Fruit fly (Drosophila melanogaster) whole organism, embryonic: Measurements from ENCODE around the gene CG15914.
A peak's percentile ranks its signal among the peaks of the same experiment; 100 is the strongest.

ENCODE experiments used
- Abd-B ChIP-seq: fragments of 200-800 bp; sonication (Bioruptor generic); optimal IDR thresholded peaks from 2 replicates; lab custom pipeline; 2018; ENCODE audit warnings: missing biosample characterization, mild to moderate bottlenecking, missing genetic modification characterization, moderate library complexity
- Adf1 ChIP-seq: fragments of 200-800 bp; sonication (Bioruptor generic); IDR thresholded peaks from 2 replicates; pipeline ENCODE4 v1.3.6; 2022; ENCODE audit warnings: missing biosample characterization, missing genetic modification characterization
- B-H1 ChIP-seq: fragments of 200-800 bp; sonication (Bioruptor generic); IDR thresholded peaks from 3 replicates; pipeline ENCODE4 v1.3.6; 2022; ENCODE audit warnings: missing biosample characterization, missing genetic modification characterization
- B-H2 ChIP-seq: fragments of 200-800 bp; sonication (Bioruptor generic); optimal IDR thresholded peaks from 2 replicates; lab custom pipeline; 2018; ENCODE audit warnings: missing biosample characterization, mild to moderate bottlenecking, missing genetic modification characterization
- CG11696 ChIP-seq: fragments of 200-800 bp; sonication (Bioruptor generic); IDR thresholded peaks from 2 replicates; pipeline ENCODE4 v1.3.6; 2022; ENCODE audit warnings: missing biosample characterization, missing genetic modification characterization
- CG12744 ChIP-seq: fragments of 200-800 bp; sonication (Bioruptor generic); optimal IDR thresholded peaks from 2 replicates; lab custom pipeline; 2016; ENCODE audit warnings: missing biosample characterization, missing genetic modification characterization
- CG13624 ChIP-seq: fragments of 200-800 bp; sonication (Bioruptor generic); optimal IDR thresholded peaks from 2 replicates; lab custom pipeline; 2016; ENCODE audit warnings: missing biosample characterization, missing genetic modification characterization
- CG13894 ChIP-seq: fragments of 200-800 bp; sonication (Bioruptor generic); optimal IDR thresholded peaks from 3 replicates; lab custom pipeline; 2018; ENCODE audit warnings: missing biosample characterization, mild to moderate bottlenecking, missing genetic modification characterization, moderate library complexity
- CG14667 ChIP-seq: fragments of 200-800 bp; sonication (Bioruptor generic); IDR thresholded peaks from 2 replicates; pipeline ENCODE4 v1.3.6; 2022; ENCODE audit warnings: missing biosample characterization, missing genetic modification characterization
- CG15269 ChIP-seq: fragments of 200-800 bp; sonication (Bioruptor generic); optimal IDR thresholded peaks from 2 replicates; lab custom pipeline; 2018; ENCODE audit warnings: missing biosample characterization, mild to moderate bottlenecking, missing genetic modification characterization, moderate library complexity
- CG15514 ChIP-seq: fragments of 200-800 bp; sonication (Bioruptor generic); optimal IDR thresholded peaks from 3 replicates; lab custom pipeline; 2017; ENCODE audit warnings: missing biosample characterization, missing genetic modification characterization, mild to moderate bottlenecking, moderate library complexity, missing genetic modification reagents
- CG17359 ChIP-seq: fragments of 200-800 bp; sonication (Bioruptor generic); optimal IDR thresholded peaks from 3 replicates; lab custom pipeline; 2018; ENCODE audit warnings: missing biosample characterization, mild to moderate bottlenecking, missing genetic modification characterization, moderate library complexity
- CG2199 ChIP-seq: fragments of 200-800 bp; sonication (Bioruptor generic); IDR thresholded peaks from 3 replicates; pipeline ENCODE4 v1.3.6; 2022; ENCODE audit warnings: missing biosample characterization, missing genetic modification characterization
- CG30403 ChIP-seq: fragments of 200-800 bp; sonication (Bioruptor generic); optimal IDR thresholded peaks from 3 replicates; lab custom pipeline; 2016; ENCODE audit warnings: missing biosample characterization, missing genetic modification characterization
- CG3065 ChIP-seq: fragments of 200-800 bp; sonication (Bioruptor generic); optimal IDR thresholded peaks from 2 replicates; lab custom pipeline; 2016; ENCODE audit warnings: missing biosample characterization, missing genetic modification characterization
- CG34224 ChIP-seq: fragments of 200-800 bp; sonication (Bioruptor generic); IDR thresholded peaks from 3 replicates; pipeline ENCODE4 v1.3.6; 2022; ENCODE audit warnings: missing biosample characterization, missing genetic modification characterization; ENCODE audit not compliant: partially characterized antibody
- CG6689 ChIP-seq: fragments of 200-800 bp; sonication (Bioruptor generic); IDR thresholded peaks from 2 replicates; pipeline ENCODE4 v1.3.6; 2022; ENCODE audit warnings: missing biosample characterization, missing genetic modification characterization
- CG6791 ChIP-seq: fragments of 200-800 bp; sonication (Bioruptor generic); IDR thresholded peaks from 3 replicates; pipeline ENCODE4 v1.3.6; 2022; ENCODE audit warnings: missing biosample characterization, missing genetic modification characterization; ENCODE audit not compliant: partially characterized antibody
- CG7745 ChIP-seq: fragments of 200-800 bp; sonication (Bioruptor generic); optimal IDR thresholded peaks from 2 replicates; lab custom pipeline; 2018; ENCODE audit warnings: missing biosample characterization, mild to moderate bottlenecking, missing genetic modification characterization, moderate library complexity
- CG7963 ChIP-seq: fragments of 200-800 bp; sonication (Bioruptor generic); IDR thresholded peaks from 3 replicates; pipeline ENCODE4 v1.3.6; 2022; ENCODE audit warnings: missing biosample characterization, missing genetic modification characterization; ENCODE audit not compliant: partially characterized antibody
- CG8944 ChIP-seq: fragments of 200-800 bp; sonication (Bioruptor generic); optimal IDR thresholded peaks from 3 replicates; lab custom pipeline; 2016; ENCODE audit warnings: missing biosample characterization, missing genetic modification characterization
- CkIIα-i1 ChIP-seq: fragments of 200-800 bp; sonication (Bioruptor generic); IDR thresholded peaks from 2 replicates; pipeline ENCODE4 v1.3.6; 2022; ENCODE audit warnings: missing biosample characterization, missing genetic modification characterization
- Doc3 ChIP-seq: fragments of 200-800 bp; sonication (Bioruptor generic); IDR thresholded peaks from 3 replicates; pipeline ENCODE4 v1.3.6; 2022; ENCODE audit warnings: missing biosample characterization, missing genetic modification characterization; ENCODE audit not compliant: partially characterized antibody
- Dref ChIP-seq: fragments of 200-800 bp; sonication (Bioruptor generic); IDR thresholded peaks from 2 replicates; pipeline ENCODE4 v1.3.6; 2022; ENCODE audit warnings: missing biosample characterization, missing genetic modification characterization
- Ets97D ChIP-seq: fragments of 200-800 bp; sonication (Bioruptor generic); optimal IDR thresholded peaks from 3 replicates; lab custom pipeline; 2016; ENCODE audit warnings: missing biosample characterization, missing genetic modification characterization
- Hr78 ChIP-seq, 2 experiments: fragments of 200-800 bp in 1 of 2; fragments of >200 bp in 1 of 2; sonication (Bioruptor generic) in 1 of 2; optimal IDR thresholded peaks; 2 replicates each; lab custom pipeline; 2017 to 2019; ENCODE audit warnings: missing biosample characterization in 2 of 2, missing genetic modification characterization in 2 of 2, mild to moderate bottlenecking in 1 of 2, moderate library complexity in 1 of 2
- NC2β ChIP-seq: fragments of 200-800 bp; sonication (Bioruptor generic); optimal IDR thresholded peaks from 2 replicates; lab custom pipeline; 2016; ENCODE audit warnings: missing biosample characterization, missing genetic modification characterization
- Neu2 ChIP-seq: fragments of 200-800 bp; sonication (Bioruptor generic); optimal IDR thresholded peaks from 3 replicates; lab custom pipeline; 2016; ENCODE audit warnings: missing biosample characterization, missing genetic modification characterization, borderline replicate concordance
- Sin3A ChIP-seq: fragments of >200 bp; optimal IDR thresholded peaks from 2 replicates; lab custom pipeline; 2018
- Ssrp ChIP-seq: fragments of 200-800 bp; sonication (Bioruptor generic); optimal IDR thresholded peaks from 2 replicates; lab custom pipeline; 2018; ENCODE audit warnings: missing biosample characterization, mild to moderate bottlenecking, missing genetic modification characterization, moderate library complexity
- Stat92E ChIP-seq, 3 experiments: fragments of >200 bp in 2 of 3; fragments of 200-800 bp in 1 of 3; sonication (Bioruptor generic) in 1 of 3; optimal IDR thresholded peaks; 2 replicates each; lab custom pipeline; 2017 to 2019; ENCODE audit warnings: missing biosample characterization in 3 of 3, missing genetic modification characterization in 3 of 3, mild to moderate bottlenecking in 1 of 3, moderate library complexity in 1 of 3
- bcd ChIP-seq: fragments of 200-800 bp; sonication (Bioruptor generic); optimal IDR thresholded peaks from 2 replicates; lab custom pipeline; 2017; ENCODE audit warnings: missing biosample characterization, mild to moderate bottlenecking, missing genetic modification characterization
- btn ChIP-seq: fragments of 200-800 bp; sonication (Bioruptor generic); optimal IDR thresholded peaks from 2 replicates; lab custom pipeline; 2016; ENCODE audit warnings: missing biosample characterization, missing genetic modification characterization
- cato ChIP-seq: fragments of 200-800 bp; sonication (Bioruptor generic); optimal IDR thresholded peaks from 2 replicates; lab custom pipeline; 2016; ENCODE audit warnings: missing biosample characterization, missing genetic modification characterization, borderline replicate concordance
- danr ChIP-seq: fragments of 200-800 bp; sonication (Bioruptor generic); IDR thresholded peaks from 2 replicates; pipeline ENCODE4 v1.3.6; 2022; ENCODE audit warnings: missing biosample characterization, missing genetic modification characterization
- dati ChIP-seq: fragments of 200-800 bp; sonication (Bioruptor generic); IDR thresholded peaks from 2 replicates; pipeline ENCODE4 v1.3.6; 2022; ENCODE audit warnings: missing biosample characterization, missing genetic modification characterization
- en ChIP-seq: fragments of 200-800 bp; sonication (Bioruptor generic); optimal IDR thresholded peaks from 2 replicates; lab custom pipeline; 2016; ENCODE audit warnings: missing biosample characterization, missing genetic modification characterization
- eve ChIP-seq, 2 experiments: fragments of >200 bp; optimal IDR thresholded peaks; 2 replicates each; lab custom pipeline; 2017; ENCODE audit warnings: missing biosample characterization in 2 of 2, missing genetic modification characterization in 2 of 2
- ewg ChIP-seq: fragments of 200-800 bp; sonication (Bioruptor generic); optimal IDR thresholded peaks from 3 replicates; lab custom pipeline; 2017; ENCODE audit warnings: mild to moderate bottlenecking, missing biosample characterization, missing genetic modification reagents, missing genetic modification characterization
- fd102C ChIP-seq: fragments of 200-800 bp; sonication (Bioruptor generic); optimal IDR thresholded peaks from 2 replicates; lab custom pipeline; 2018; ENCODE audit warnings: missing biosample characterization, mild to moderate bottlenecking, missing genetic modification characterization, moderate library complexity
- gcm2 ChIP-seq: fragments of 200-800 bp; sonication (Bioruptor generic); optimal IDR thresholded peaks from 2 replicates; lab custom pipeline; 2016; ENCODE audit warnings: missing biosample characterization, missing genetic modification characterization
- hth ChIP-seq: fragments of >200 bp; optimal IDR thresholded peaks from 2 replicates; lab custom pipeline; 2017; ENCODE audit warnings: inconsistent platforms
- lbe ChIP-seq: fragments of 200-800 bp; sonication (Bioruptor generic); optimal IDR thresholded peaks from 2 replicates; lab custom pipeline; 2016; ENCODE audit warnings: missing biosample characterization, mild to moderate bottlenecking, missing genetic modification characterization
- oc ChIP-seq: fragments of 200-800 bp; sonication (Bioruptor generic); optimal IDR thresholded peaks from 2 replicates; lab custom pipeline; 2018; ENCODE audit warnings: missing biosample characterization, mild to moderate bottlenecking, missing genetic modification characterization, moderate library complexity
- pros ChIP-seq: fragments of 200-800 bp; sonication (Bioruptor generic); optimal IDR thresholded peaks from 3 replicates; lab custom pipeline; 2019; ENCODE audit warnings: missing biosample characterization, mild to moderate bottlenecking, missing genetic modification characterization, moderate library complexity
- sna ChIP-seq: fragments of 200-800 bp; sonication (Bioruptor generic); IDR thresholded peaks from 2 replicates; pipeline ENCODE4 v1.3.6; 2022; ENCODE audit warnings: missing biosample characterization, missing genetic modification characterization; ENCODE audit not compliant: partially characterized antibody
- stc ChIP-seq: fragments of 200-800 bp; sonication (Bioruptor generic); IDR thresholded peaks from 2 replicates; pipeline ENCODE4 v1.3.6; 2022; ENCODE audit warnings: missing biosample characterization, missing genetic modification characterization
- sug ChIP-seq: fragments of 200-800 bp; optimal IDR thresholded peaks from 2 replicates; lab custom pipeline; 2019; ENCODE audit warnings: missing biosample characterization, mild to moderate bottlenecking, missing genetic modification characterization, moderate library complexity
- tgo ChIP-seq: fragments of 200-800 bp; sonication (Bioruptor generic); IDR thresholded peaks from 3 replicates; pipeline ENCODE4 v1.3.6; 2022; ENCODE audit warnings: missing biosample characterization, missing genetic modification characterization
- vnd ChIP-seq: fragments of 200-800 bp; sonication (Bioruptor generic); IDR thresholded peaks from 3 replicates; pipeline ENCODE4 v1.3.6; 2022; ENCODE audit warnings: missing biosample characterization, missing genetic modification characterization; ENCODE audit not compliant: partially characterized antibody
- zfh2 ChIP-seq: fragments of 200-800 bp; sonication (Bioruptor generic); optimal IDR thresholded peaks from 2 replicates; lab custom pipeline; 2016; ENCODE audit warnings: missing biosample characterization, missing genetic modification characterization

The CG15914 gene

dm6 chrX:15887247-15887616 is 34.0 kb downstream of the CG15914 start, which contains the start of gene tay (continued):
- TF ChIP-seq stc (no peak), pros (no peak), Adf1 (GFP tag; lab: Robert Waterston, UW) (no peak), CG3065 (GFP tag; lab: Kevin White, UChicago) (no peak), CG2199 (GFP tag; lab: Robert Waterston, UW) (peak; percentile 55; the same call in 2 of the 3 replicates), CG34224 (peak; percentile 28; the same call in 1 of the 3 replicates), CG12744 (GFP tag; lab: Kevin White, UChicago) (no peak), CG13894 (tag; lab: Kevin White, UChicago) (peak; percentile 58), gcm2 (GFP tag; lab: Kevin White, UChicago) (no peak), CG13624 (GFP tag; lab: Kevin White, UChicago) (no peak), oc (no peak), B-H1 (GFP tag; lab: Robert Waterston, UW) (no peak), vnd (GFP tag; lab: Robert Waterston, UW) (peak; percentile 63), hth (lab: Kevin White, UChicago) (no peak), Doc3 (GFP tag; lab: Robert Waterston, UW) (no peak), CG15514 (peak; percentile 80), en (GFP tag; lab: Kevin White, UChicago) (no peak), Neu2 (GFP tag; lab: Kevin White, UChicago) (no peak), CG7963 (GFP tag; lab: Robert Waterston, UW) (peak; percentile 66; the same call in 1 of the 3 replicates), CG30403 (GFP tag; lab: Kevin White, UChicago) (peak; percentile 4), Ssrp (tag; lab: Kevin White, UChicago) (no peak), CG7745 (no peak), CG11696 (GFP tag; lab: Robert Waterston, UW) (no peak), CG6689 (GFP tag; lab: Robert Waterston, UW) (no peak), eve (GFP tag; optimal IDR thresholded peaks at IDR 0.05; lab: Kevin White, UChicago) (no peak), zfh2 (GFP tag; lab: Kevin White, UChicago) (peak; percentile 35), Hr78 (GFP tag; optimal IDR thresholded peaks at IDR 0.05; lab: Kevin White, UChicago) (peak in 1 of 2 experiments; percentile 66), CG8944 (no peak), CG6791 (GFP tag; lab: Robert Waterston, UW) (peak; percentile 64; the same call in 2 of the 3 replicates), Dref (GFP tag; lab: Robert Waterston, UW) (peak; percentile 81), tgo (GFP tag; lab: Robert Waterston, UW) (no peak), bcd (GFP tag; lab: Kevin White, UChicago) (no peak), CG15269 (tag; lab: Kevin White, UChicago) (no peak), sna (peak; percentile 34; the same call in 1 of the 2 replicates), CG17359 (tag; lab: Kevin White, UChicago) (no peak), sug (peak; percentile 31), btn (no peak), ewg (GFP tag; lab: Kevin White, UChicago) (no peak), NC2β (peak; percentile 8), cato (GFP tag; lab: Kevin White, UChicago) (no peak), danr (no peak), Sin3A (lab: Kevin White, UChicago) (no peak), dati (no peak), B-H2 (peak; percentile 15), CG14667 (GFP tag; lab: Robert Waterston, UW) (no peak), lbe (GFP tag; lab: Kevin White, UChicago) (no peak), Ets97D (GFP tag; lab: Kevin White, UChicago) (peak; percentile 32), CkIIα-i1 (GFP tag; lab: Robert Waterston, UW) (no peak), fd102C (GFP tag; lab: Kevin White, UChicago) (no peak), Stat92E (GFP tag; optimal IDR thresholded peaks at IDR 0.05; lab: Kevin White, UChicago) (no peak), Abd-B (GFP tag; lab: Kevin White, UChicago) (no peak)
